Worm (Caenorhabditis elegans): ENCODE results near the gene chts-1.

The chts-1 gene

ce11 chrX:7493020-7493419, 26.4 kb downstream of the chts-1 start, which contains the start of gene F48E3.2:
Gene F48E3.2 (minus strand): TSS chrX:7493120.
- TF ChIP-seq nhr-41 (GFP tag; IDR thresholded peaks at IDR 0.05) (no peak), nhr-42 (GFP tag; IDR thresholded peaks at IDR 0.05) (no peak), T20F7.1 (GFP tag; optimal IDR thresholded peaks at IDR 0.05) (no peak), hif-1 (tag; optimal IDR thresholded peaks at IDR 0.05) (no peak), jun-1 (tag; optimal IDR thresholded peaks at IDR 0.05) (no peak), ces-1 (GFP tag; optimal IDR thresholded peaks at IDR 0.05) (no peak), lin-38 (GFP tag; IDR thresholded peaks at IDR 0.05) (no peak), nhr-28 (tag; optimal IDR thresholded peaks at IDR 0.05) (no peak), nhr-11 (tag; optimal IDR thresholded peaks at IDR 0.05) (no peak)

ce11 chrX:7491521-7491920, 27.9 kb downstream of the chts-1 start:
- TF ChIP-seq F26F4.8 (GFP tag; conservative IDR thresholded peaks at IDR 0.05) (no peak), aly-2 (tag; optimal IDR thresholded peaks at IDR 0.05) (no peak), unc-62 (GFP tag; optimal IDR thresholded peaks at IDR 0.05 in 1 of 2) (peak in 1 of 2 experiments; percentile 89), unc-62 (tag; optimal IDR thresholded peaks at IDR 0.05) (no peak), lin-39 (tag; optimal IDR thresholded peaks at IDR 0.05) (no peak), madf-5 (GFP tag; IDR thresholded peaks at IDR 0.05) (no peak), Y105C5A.15 (GFP tag; IDR thresholded peaks at IDR 0.05) (no peak), nhr-76 (tag; optimal IDR thresholded peaks at IDR 0.05) (no peak)

ce11 chrX:7485748-7486147, 33.7 kb downstream of the chts-1 start, which contains the start of gene gly-12:
Gene gly-12 (plus strand): TSS chrX:7485864.
- TF ChIP-seq aha-1 (tag) (peak; percentile 67), daf-8 (GFP tag; IDR thresholded peaks at IDR 0.05) (no peak), nhr-28 (tag; optimal IDR thresholded peaks at IDR 0.05) (peak; percentile 9), lir-3 (tag; optimal IDR thresholded peaks at IDR 0.05) (no peak), hlh-11 (tag; optimal IDR thresholded peaks at IDR 0.05) (peak; percentile 38), mes-2 (tag; optimal IDR thresholded peaks at IDR 0.05; ENCODE audit: poor library complexity, severe bottlenecking) (peak; percentile 48), mdl-1 (tag; optimal IDR thresholded peaks at IDR 0.05) (peak in 1 of 2 experiments; percentile 71), mxl-3 (GFP tag; optimal IDR thresholded peaks at IDR 0.05) (peak; percentile 71), arid-1 (GFP tag; conservative IDR thresholded peaks at IDR 0.05) (no peak), mep-1 (tag; optimal IDR thresholded peaks at IDR 0.05) (peak; percentile 18)

- TF ChIP-seq egl-27 (tag; optimal IDR thresholded peaks at IDR 0.05) (no peak), unc-62 (GFP tag; optimal IDR thresholded peaks at IDR 0.05 in 1 of 2) (no peak), unc-62 (tag; optimal IDR thresholded peaks at IDR 0.05) (no peak), dmd-9 (GFP tag; IDR thresholded peaks at IDR 0.05) (no peak), lin-15B (tag; optimal IDR thresholded peaks at IDR 0.05) (no peak), nhr-237 (tag; optimal IDR thresholded peaks at IDR 0.05) (no peak), mxl-3 (GFP tag; optimal IDR thresholded peaks at IDR 0.05) (no peak), zfp-2 (tag; optimal IDR thresholded peaks at IDR 0.05) (no peak), hmg-1.1 (GFP tag; IDR thresholded peaks at IDR 0.05) (no peak), unc-130 (GFP tag; optimal IDR thresholded peaks at IDR 0.05) (no peak), gei-8 (GFP tag; optimal IDR thresholded peaks at IDR 0.05) (no peak), ctbp-1 (GFP tag; IDR thresholded peaks at IDR 0.05) (no peak), mep-1 (tag; optimal IDR thresholded peaks at IDR 0.05) (no peak), T26A8.4 (GFP tag; IDR thresholded peaks at IDR 0.05) (no peak), ceh-82 (tag; optimal IDR thresholded peaks at IDR 0.05) (no peak), tag-97 (GFP tag; IDR thresholded peaks at IDR 0.05) (no peak)
Observed at ce11 chrX:7480756-7481155, 38.7 kb downstream of the chts-1 start, which contains the start of gene F48E3.9. Gene F48E3.9 (plus strand): TSS chrX:7481056.

Data from whole organism, L4 larva.